Fruit fly (Drosophila melanogaster) whole organism, embryonic: Measurements from ENCODE around the gene twf.

Source experiments
- Ada2b ChIP-seq: fragments of 200-800 bp; sonication (Bioruptor generic); IDR thresholded peaks from 2 replicates; pipeline ENCODE4 v1.3.6; 2022; ENCODE audit warnings: missing biosample characterization, missing genetic modification characterization
- Bteb2 ChIP-seq: fragments of 200-800 bp; sonication (Bioruptor generic); optimal IDR thresholded peaks from 2 replicates; lab custom pipeline; 2016; ENCODE audit warnings: missing biosample characterization, missing genetic modification characterization
- CG10565 ChIP-seq: fragments of 200-800 bp; sonication (Bioruptor generic); optimal IDR thresholded peaks from 3 replicates; lab custom pipeline; 2016; ENCODE audit warnings: missing biosample characterization, mild to moderate bottlenecking, missing genetic modification characterization
- CG11085 ChIP-seq: fragments of 200-800 bp; sonication (Bioruptor generic); IDR thresholded peaks from 2 replicates; pipeline ENCODE4 v1.3.6; 2022; ENCODE audit warnings: missing biosample characterization, missing genetic modification characterization
- CG11398 ChIP-seq: fragments of 200-800 bp; sonication (Bioruptor generic); optimal IDR thresholded peaks from 2 replicates; lab custom pipeline; 2016; ENCODE audit warnings: missing biosample characterization, missing genetic modification characterization
- CG12155 ChIP-seq: fragments of 200-800 bp; sonication (Bioruptor generic); optimal IDR thresholded peaks from 3 replicates; lab custom pipeline; 2016; ENCODE audit warnings: missing biosample characterization, missing genetic modification characterization
- CG1529 ChIP-seq: fragments of 200-800 bp; sonication (Bioruptor generic); optimal IDR thresholded peaks from 3 replicates; lab custom pipeline; 2018; ENCODE audit warnings: missing biosample characterization, missing genetic modification characterization
- CG15601 ChIP-seq: fragments of 200-800 bp; sonication (Bioruptor generic); optimal IDR thresholded peaks from 3 replicates; lab custom pipeline; 2019; ENCODE audit warnings: missing biosample characterization, mild to moderate bottlenecking, missing genetic modification characterization, moderate library complexity
- CG1603 ChIP-seq: fragments of 200-800 bp; sonication (Bioruptor generic); optimal IDR thresholded peaks from 2 replicates; lab custom pipeline; 2019; ENCODE audit warnings: missing biosample characterization, mild to moderate bottlenecking, missing genetic modification characterization, moderate library complexity
- CG16815 ChIP-seq: fragments of 200-800 bp; sonication (Bioruptor generic); optimal IDR thresholded peaks from 3 replicates; lab custom pipeline; 2017; ENCODE audit warnings: missing biosample characterization, mild to moderate bottlenecking, missing genetic modification characterization
- CG18599 ChIP-seq: fragments of 200-800 bp; sonication (Bioruptor generic); optimal IDR thresholded peaks from 3 replicates; lab custom pipeline; 2017; ENCODE audit warnings: missing biosample characterization, missing genetic modification characterization, mild to moderate bottlenecking, moderate library complexity, missing genetic modification reagents
- CG2889 ChIP-seq: fragments of 200-800 bp; sonication (Bioruptor generic); IDR thresholded peaks from 3 replicates; pipeline ENCODE4 v1.3.6; 2022; ENCODE audit warnings: missing biosample characterization, missing genetic modification characterization
- CG31441 ChIP-seq: fragments of 200-800 bp; sonication (Bioruptor generic); IDR thresholded peaks from 2 replicates; pipeline ENCODE4 v1.3.6; 2022; ENCODE audit warnings: missing biosample characterization, missing genetic modification characterization
- CG3281 ChIP-seq: fragments of 200-800 bp; sonication (Bioruptor generic); optimal IDR thresholded peaks from 3 replicates; lab custom pipeline; 2017; ENCODE audit warnings: missing biosample characterization, mild to moderate bottlenecking, missing genetic modification characterization
- CG43689 ChIP-seq: fragments of 200-800 bp; sonication (Bioruptor generic); IDR thresholded peaks from 2 replicates; pipeline ENCODE4 v1.3.6; 2022; ENCODE audit warnings: missing biosample characterization, missing genetic modification characterization
- CG4730 ChIP-seq: fragments of 200-800 bp; sonication (Bioruptor generic); IDR thresholded peaks from 2 replicates; pipeline ENCODE4 v1.3.6; 2022; ENCODE audit warnings: missing biosample characterization, missing genetic modification characterization
- CG6683 ChIP-seq: fragments of 200-800 bp; sonication (Bioruptor generic); optimal IDR thresholded peaks from 2 replicates; lab custom pipeline; 2017; ENCODE audit warnings: missing biosample characterization, mild to moderate bottlenecking, missing genetic modification characterization, missing genetic modification reagents
- CG9797 ChIP-seq: fragments of 200-800 bp; sonication (Bioruptor generic); optimal IDR thresholded peaks from 3 replicates; lab custom pipeline; 2018; ENCODE audit warnings: missing biosample characterization, mild to moderate bottlenecking, missing genetic modification characterization
- CG9932 ChIP-seq: fragments of 200-800 bp; sonication (Bioruptor generic); IDR thresholded peaks from 2 replicates; pipeline ENCODE4 v1.3.6; 2022; ENCODE audit warnings: missing biosample characterization, missing genetic modification characterization
- Dad ChIP-seq: fragments of 200-800 bp; sonication (Bioruptor generic); optimal IDR thresholded peaks from 3 replicates; lab custom pipeline; 2016; ENCODE audit warnings: missing biosample characterization, missing genetic modification characterization
- Dfd ChIP-seq, 2 experiments: fragments of >200 bp; optimal IDR thresholded peaks; 2 replicates each; lab custom pipeline; 2017; ENCODE audit warnings: missing biosample characterization in 2 of 2, missing genetic modification characterization in 2 of 2
- Ets97D ChIP-seq: fragments of 200-800 bp; sonication (Bioruptor generic); optimal IDR thresholded peaks from 3 replicates; lab custom pipeline; 2016; ENCODE audit warnings: missing biosample characterization, missing genetic modification characterization
- Fer2 ChIP-seq: fragments of 200-800 bp; sonication (Bioruptor generic); optimal IDR thresholded peaks from 2 replicates; lab custom pipeline; 2018; ENCODE audit warnings: missing biosample characterization, mild to moderate bottlenecking, missing genetic modification characterization, moderate library complexity
- Gsc ChIP-seq: fragments of 200-800 bp; sonication (Bioruptor generic); IDR thresholded peaks from 2 replicates; pipeline ENCODE4 v1.3.6; 2022; ENCODE audit warnings: missing biosample characterization, missing genetic modification characterization
- HLH54F ChIP-seq: fragments of 200-800 bp; sonication (Bioruptor generic); optimal IDR thresholded peaks from 3 replicates; lab custom pipeline; 2016; ENCODE audit warnings: missing biosample characterization, missing genetic modification characterization
- Hr51 ChIP-seq, 2 experiments: fragments of 200-800 bp; sonication (Bioruptor generic); optimal IDR thresholded peaks; 2 replicates in 1 of 2; 3 replicates in 1 of 2; lab custom pipeline; 2016 to 2018; ENCODE audit warnings: missing biosample characterization in 2 of 2, missing genetic modification characterization in 2 of 2, mild to moderate bottlenecking in 1 of 2, moderate library complexity in 1 of 2
- Hr78 ChIP-seq, 2 experiments: fragments of 200-800 bp in 1 of 2; fragments of >200 bp in 1 of 2; sonication (Bioruptor generic) in 1 of 2; optimal IDR thresholded peaks; 2 replicates each; lab custom pipeline; 2017 to 2019; ENCODE audit warnings: missing biosample characterization in 2 of 2, missing genetic modification characterization in 2 of 2, mild to moderate bottlenecking in 1 of 2, moderate library complexity in 1 of 2
- Neu2 ChIP-seq: fragments of 200-800 bp; sonication (Bioruptor generic); optimal IDR thresholded peaks from 3 replicates; lab custom pipeline; 2016; ENCODE audit warnings: missing biosample characterization, missing genetic modification characterization, borderline replicate concordance
- Oli ChIP-seq: fragments of 200-800 bp; sonication (Bioruptor generic); optimal IDR thresholded peaks from 2 replicates; lab custom pipeline; 2018; ENCODE audit warnings: missing biosample characterization, mild to moderate bottlenecking, missing genetic modification characterization, moderate library complexity
- Sox100B ChIP-seq: fragments of 200-800 bp; sonication (Bioruptor generic); optimal IDR thresholded peaks from 3 replicates; lab custom pipeline; 2018; ENCODE audit warnings: missing biosample characterization, mild to moderate bottlenecking, missing genetic modification characterization
- TFAM ChIP-seq: fragments of 200-800 bp; sonication (Bioruptor generic); optimal IDR thresholded peaks from 2 replicates; lab custom pipeline; 2017; ENCODE audit warnings: missing biosample characterization, missing genetic modification characterization, inconsistent platforms
- ab ChIP-seq: fragments of 200-800 bp; sonication (Bioruptor generic); optimal IDR thresholded peaks from 2 replicates; lab custom pipeline; 2016; ENCODE audit warnings: missing biosample characterization, missing genetic modification characterization
- ara ChIP-seq: fragments of 200-800 bp; sonication (Bioruptor generic); IDR thresholded peaks from 2 replicates; pipeline ENCODE4 v1.3.6; 2022; ENCODE audit warnings: missing biosample characterization, missing genetic modification characterization
- ash1 ChIP-seq: fragments of 200-800 bp; sonication (Bioruptor generic); optimal IDR thresholded peaks from 2 replicates; lab custom pipeline; 2018; ENCODE audit warnings: missing biosample characterization, mild to moderate bottlenecking, missing genetic modification characterization
- cas ChIP-seq: fragments of 200-800 bp; sonication (Bioruptor generic); IDR thresholded peaks from 2 replicates; pipeline ENCODE4 v1.3.6; 2022; ENCODE audit warnings: missing biosample characterization, missing genetic modification characterization
- chm ChIP-seq: fragments of 200-800 bp; sonication (Bioruptor generic); IDR thresholded peaks from 2 replicates; pipeline ENCODE4 v1.3.6; 2022; ENCODE audit warnings: missing biosample characterization, missing genetic modification characterization
- chn ChIP-seq: fragments of 200-800 bp; sonication (Bioruptor generic); optimal IDR thresholded peaks from 2 replicates; lab custom pipeline; 2016; ENCODE audit warnings: missing biosample characterization, missing genetic modification characterization
- disco-r ChIP-seq: fragments of 200-800 bp; sonication (Bioruptor generic); optimal IDR thresholded peaks from 2 replicates; lab custom pipeline; 2016; ENCODE audit warnings: missing biosample characterization, missing genetic modification characterization
- ftz-f1 ChIP-seq: fragments of 200-800 bp; sonication (Bioruptor generic); optimal IDR thresholded peaks from 2 replicates; lab custom pipeline; 2016; ENCODE audit warnings: missing biosample characterization, missing genetic modification characterization
- gsb ChIP-seq: fragments of 200-800 bp; sonication (Bioruptor generic); IDR thresholded peaks from 2 replicates; pipeline ENCODE4 v1.3.6; 2022; ENCODE audit warnings: missing biosample characterization, missing genetic modification characterization
- hkb ChIP-seq, 2 experiments: fragments of 200-800 bp in 1 of 2; fragments of >200 bp in 1 of 2; sonication (Bioruptor generic) in 1 of 2; IDR thresholded peaks in 1 of 2; optimal IDR thresholded peaks in 1 of 2; 2 replicates each; pipeline versions ENCODE4 v1.3.6 to Lab custom; 2017 to 2022; ENCODE audit warnings: missing biosample characterization in 1 of 2, missing genetic modification characterization in 1 of 2
- mld ChIP-seq: fragments of 200-800 bp; sonication (Bioruptor generic); IDR thresholded peaks from 3 replicates; pipeline ENCODE4 v1.3.6; 2022; ENCODE audit warnings: missing biosample characterization, missing genetic modification characterization; ENCODE audit not compliant: partially characterized antibody
- nau ChIP-seq: fragments of 200-800 bp; sonication (Bioruptor generic); optimal IDR thresholded peaks from 3 replicates; lab custom pipeline; 2017; ENCODE audit warnings: missing biosample characterization, mild to moderate bottlenecking, missing genetic modification characterization, missing genetic modification reagents
- ro ChIP-seq: fragments of 200-800 bp; sonication (Bioruptor generic); IDR thresholded peaks from 2 replicates; pipeline ENCODE4 v1.3.6; 2022; ENCODE audit warnings: missing biosample characterization, missing genetic modification characterization
- sim ChIP-seq: fragments of 200-800 bp; sonication (Bioruptor generic); IDR thresholded peaks from 2 replicates; pipeline ENCODE4 v1.3.6; 2022; ENCODE audit warnings: missing biosample characterization, missing genetic modification characterization
- sob ChIP-seq: fragments of 200-800 bp; sonication (Bioruptor generic); IDR thresholded peaks from 2 replicates; pipeline ENCODE4 v1.3.6; 2022; ENCODE audit warnings: missing biosample characterization, missing genetic modification characterization
- tap ChIP-seq: fragments of 200-800 bp; optimal IDR thresholded peaks from 3 replicates; lab custom pipeline; 2019; ENCODE audit warnings: missing biosample characterization, mild to moderate bottlenecking, missing genetic modification characterization, moderate library complexity
- tio ChIP-seq: fragments of 200-800 bp; sonication (Bioruptor generic); optimal IDR thresholded peaks from 2 replicates; lab custom pipeline; 2017; ENCODE audit warnings: missing biosample characterization, missing genetic modification characterization, inconsistent platforms
- vnd ChIP-seq: fragments of 200-800 bp; sonication (Bioruptor generic); IDR thresholded peaks from 3 replicates; pipeline ENCODE4 v1.3.6; 2022; ENCODE audit warnings: missing biosample characterization, missing genetic modification characterization; ENCODE audit not compliant: partially characterized antibody
- vvl ChIP-seq: fragments of 200-800 bp; sonication (Bioruptor generic); IDR thresholded peaks from 2 replicates; pipeline ENCODE4 v1.3.6; 2022; ENCODE audit warnings: missing biosample characterization, missing genetic modification characterization
- yki ChIP-seq: fragments of >200 bp; optimal IDR thresholded peaks from 3 replicates; lab custom pipeline; 2018

The twf gene

DNA sequence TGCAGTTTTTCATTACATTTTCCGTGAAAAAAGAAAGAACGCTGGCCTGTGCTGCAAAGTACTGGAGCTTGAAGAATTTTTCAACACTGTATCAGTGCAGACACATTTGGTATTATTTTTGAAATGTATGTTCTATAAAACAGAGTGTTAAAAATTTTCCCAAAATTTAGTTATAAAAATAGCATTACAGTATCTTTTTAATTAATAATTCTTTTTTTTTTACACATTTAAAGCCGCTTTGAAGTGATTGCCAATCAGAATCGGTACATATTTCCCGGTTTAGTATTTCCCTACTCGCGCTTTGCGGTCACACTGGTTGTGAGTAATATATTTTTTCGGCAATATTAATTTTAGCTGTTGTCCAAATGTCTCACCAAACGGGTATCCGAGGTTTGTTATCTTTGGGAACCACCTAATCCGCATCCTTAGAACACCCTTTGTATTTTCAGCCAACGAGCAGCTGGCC, at the start of gene twf, which contains the start of gene Abi (continued):
- TF ChIP-seq Ets97D (peak; percentile 63), ro (GFP tag; lab: Robert Waterston, UW) (no peak), chn (peak; percentile 71), vvl (GFP tag; lab: Robert Waterston, UW) (peak; percentile 81), tio (GFP tag; lab: Kevin White, UChicago) (peak; percentile 59), ab (GFP tag; lab: Kevin White, UChicago) (no peak), hkb (optimal IDR thresholded peaks at IDR 0.05; lab: Kevin White, UChicago) (peak; percentile 76), hkb (GFP tag; IDR thresholded peaks at IDR 0.05; lab: Robert Waterston, UW) (peak; percentile 63), tap (tag; lab: Kevin White, UChicago) (peak; percentile 13), TFAM (GFP tag; lab: Kevin White, UChicago) (no peak), Fer2 (tag; lab: Kevin White, UChicago) (peak; percentile 35), Neu2 (no peak), CG9797 (GFP tag; lab: Kevin White, UChicago) (peak; percentile 75), CG11085 (GFP tag; lab: Robert Waterston, UW) (no peak), Dfd (GFP tag; optimal IDR thresholded peaks at IDR 0.05; lab: Kevin White, UChicago) (no peak), CG18599 (GFP tag; lab: Kevin White, UChicago) (peak; percentile 67), CG43689 (GFP tag; lab: Robert Waterston, UW) (no peak), CG1529 (GFP tag; lab: Kevin White, UChicago) (peak; percentile 4), CG4730 (GFP tag; lab: Robert Waterston, UW) (no peak), CG31441 (GFP tag; lab: Robert Waterston, UW) (peak; percentile 71), chm (no peak), CG12155 (peak; percentile 80), Ada2b (GFP tag; lab: Robert Waterston, UW) (peak; percentile 35; the same call in 1 of the 2 replicates), CG15601 (peak; percentile 59), gsb (GFP tag; lab: Robert Waterston, UW) (no peak), CG9932 (peak; percentile 81), vnd (GFP tag; lab: Robert Waterston, UW) (no peak), nau (no peak), CG16815 (GFP tag; lab: Kevin White, UChicago) (peak; percentile 43), sim (GFP tag; lab: Robert Waterston, UW) (0 out of 2 replicates have a peak, but pooled peaks have one; percentile 19), disco-r (GFP tag; lab: Kevin White, UChicago) (no peak), Oli (tag; lab: Kevin White, UChicago) (peak; percentile 47), CG10565 (GFP tag; lab: Kevin White, UChicago) (no peak), Hr78 (GFP tag; optimal IDR thresholded peaks at IDR 0.05; lab: Kevin White, UChicago) (no peak), CG6683 (GFP tag; lab: Kevin White, UChicago) (peak; percentile 22), Hr51 (GFP tag; optimal IDR thresholded peaks at IDR 0.05; lab: Kevin White, UChicago) (peak; percentile 40 to 61), HLH54F (GFP tag; lab: Kevin White, UChicago) (peak; percentile 78), CG2889 (no peak), cas (GFP tag; lab: Robert Waterston, UW) (no peak), yki (lab: Kevin White, UChicago) (no peak), Dad (GFP tag; lab: Kevin White, UChicago) (peak; percentile 62), CG11398 (no peak), ash1 (GFP tag; lab: Kevin White, UChicago) (no peak), sob (GFP tag; lab: Robert Waterston, UW) (peak; percentile 80), mld (GFP tag; lab: Robert Waterston, UW) (no peak), CG1603 (tag; lab: Kevin White, UChicago) (no peak), Gsc (GFP tag; lab: Robert Waterston, UW) (no peak), ara (GFP tag; lab: Robert Waterston, UW) (peak; percentile 25; the same call in 1 of the 2 replicates), Sox100B (GFP tag; lab: Kevin White, UChicago) (peak; percentile 53), Bteb2 (GFP tag; lab: Kevin White, UChicago) (peak; percentile 52), ftz-f1 (no peak), CG3281 (GFP tag; lab: Kevin White, UChicago) (peak; percentile 60)
